Worm (Caenorhabditis elegans) whole organism, mixed stage, embryonic: Measurements from ENCODE around the gene vha-14.

Source experiments
- bed-3 ChIP-seq: fragments of 200-800 bp; sonication (Bioruptor generic); optimal IDR thresholded peaks from 3 replicates; lab custom pipeline; 2018; ENCODE audit warnings: mild to moderate bottlenecking, missing genetic modification characterization, moderate library complexity, missing compliant biosample characterization
- ceh-43 ChIP-seq: fragments of 200-800 bp; sonication (Bioruptor generic); optimal IDR thresholded peaks from 2 replicates; lab custom pipeline; 2018; ENCODE audit warnings: mild to moderate bottlenecking, missing genetic modification characterization, moderate library complexity, missing compliant biosample characterization
- elt-3 ChIP-seq: fragments of 150-350 bp; optimal IDR thresholded peaks from 2 replicates; lab custom pipeline; 2014; ENCODE audit warnings: missing biosample characterization, missing genetic modification characterization
- lin-13 ChIP-seq: fragments of 150-350 bp; optimal IDR thresholded peaks from 2 replicates; lab custom pipeline; 2014; ENCODE audit warnings: missing biosample characterization, missing genetic modification characterization
- mep-1 ChIP-seq: fragments of 150-350 bp; optimal IDR thresholded peaks from 2 replicates; lab custom pipeline; 2017; ENCODE audit warnings: missing biosample characterization, missing genetic modification reagents, missing genetic modification characterization, inconsistent platforms
- nhr-12 ChIP-seq: fragments of 150-350 bp; optimal IDR thresholded peaks from 2 replicates; lab custom pipeline; 2014; ENCODE audit warnings: missing biosample characterization, missing genetic modification characterization
- snpc-4 ChIP-seq: fragments of 150-350 bp; optimal IDR thresholded peaks from 2 replicates; lab custom pipeline; 2014; ENCODE audit warnings: missing biosample characterization, missing genetic modification characterization
- unc-39 ChIP-seq: fragments of 150-350 bp; optimal IDR thresholded peaks from 2 replicates; lab custom pipeline; 2014; ENCODE audit warnings: missing biosample characterization, missing genetic modification characterization
- ztf-11 ChIP-seq: fragments of 150-350 bp; optimal IDR thresholded peaks from 2 replicates; lab custom pipeline; 2014; ENCODE audit warnings: missing biosample characterization, missing genetic modification characterization

DNA sequence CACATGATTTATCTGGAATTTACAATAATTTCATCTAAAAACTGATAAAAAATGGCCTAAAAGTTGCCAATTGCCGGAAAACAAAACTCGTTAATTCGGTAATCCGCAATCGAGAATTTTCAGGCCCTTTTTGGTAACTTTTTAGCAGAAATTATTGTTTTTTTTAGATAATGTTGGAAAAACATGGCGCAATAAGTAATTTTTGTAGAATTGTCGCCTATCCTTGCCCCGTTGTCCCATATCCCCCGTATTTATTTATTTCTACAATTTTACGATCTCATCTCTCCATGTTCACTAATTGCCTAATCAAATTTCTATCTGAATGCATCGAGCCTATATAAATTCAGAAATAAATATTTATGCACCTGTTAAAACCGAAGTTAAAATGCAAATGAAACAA is 5.1 kb downstream of the vha-14 start:
- TF ChIP-seq unc-39 (tag; lab: Kevin White, UChicago) (no peak), ztf-11 (tag; lab: Kevin White, UChicago) (no peak), ceh-43 (GFP tag; lab: Kevin White, UChicago) (no peak), lin-13 (tag; lab: Kevin White, UChicago) (no peak), nhr-12 (no peak), snpc-4 (tag; lab: Kevin White, UChicago) (no peak), elt-3 (tag; lab: Kevin White, UChicago) (no peak), mep-1 (no peak), bed-3 (GFP tag; lab: Kevin White, UChicago) (no peak)
